Worm (Caenorhabditis elegans) whole organism, L4 larva: Measurements from ENCODE around the gene ncr-2.

Experiments used
- R02D3.7 ChIP-seq: fragments of 150-350 bp; sonication (generic microtip); optimal IDR thresholded peaks from 3 replicates; lab custom pipeline; 2014; ENCODE audit warnings: missing biosample characterization, missing genetic modification characterization
- aha-1 ChIP-seq: fragments of 150-350 bp; peaks from one replicate; lab custom pipeline; 2014; ENCODE audit warnings: missing biosample characterization, missing genetic modification characterization
- fos-1 ChIP-seq: fragments of 150-350 bp; optimal IDR thresholded peaks from 2 replicates; lab custom pipeline; 2014; ENCODE audit warnings: missing biosample characterization, missing genetic modification characterization
- nhr-102 ChIP-seq: sonication (generic microtip); optimal IDR thresholded peaks from 2 replicates; lab custom pipeline; 2016; ENCODE audit warnings: mild to moderate bottlenecking, missing genetic modification characterization, moderate library complexity, missing compliant biosample characterization
- nhr-237 ChIP-seq: sonication (generic microtip); optimal IDR thresholded peaks from 2 replicates; lab custom pipeline; 2017; ENCODE audit warnings: missing biosample characterization, missing genetic modification characterization
- nhr-25 ChIP-seq: sonication (generic microtip); optimal IDR thresholded peaks from 2 replicates; lab custom pipeline; 2017; ENCODE audit warnings: missing genetic modification characterization, mild to moderate bottlenecking, missing compliant biosample characterization, antibody characterized with exemption, moderate library complexity, borderline replicate concordance; ENCODE audit not compliant: insufficient read depth
- nhr-28 ChIP-seq: fragments of 150-350 bp; optimal IDR thresholded peaks from 2 replicates; lab custom pipeline; 2014; ENCODE audit warnings: missing biosample characterization, missing genetic modification characterization
- nhr-41 ChIP-seq: fragments of 200-800 bp; sonication (Bioruptor generic); IDR thresholded peaks from 2 replicates; pipeline ENCODE4 v1.3.6; 2022; ENCODE audit warnings: missing genetic modification reagents, missing genetic modification characterization, missing compliant biosample characterization
- nhr-76 ChIP-seq: fragments of 150-350 bp; optimal IDR thresholded peaks from 2 replicates; lab custom pipeline; 2014; ENCODE audit warnings: missing biosample characterization, missing genetic modification characterization
- unc-130 ChIP-seq: sonication (generic microtip); optimal IDR thresholded peaks from 2 replicates; lab custom pipeline; 2016; ENCODE audit warnings: missing genetic modification reagents, missing genetic modification characterization, missing compliant biosample characterization

- TF ChIP-seq nhr-102 (tag; lab: Kevin White, UChicago) (no peak), fos-1 (tag; lab: Kevin White, UChicago) (no peak), R02D3.7 (tag; lab: Kevin White, UChicago) (no peak), nhr-28 (tag; lab: Kevin White, UChicago) (peak; percentile 88), nhr-41 (no peak), aha-1 (tag; lab: Kevin White, UChicago) (no peak), nhr-237 (tag; lab: Kevin White, UChicago) (no peak), nhr-76 (tag; lab: Kevin White, UChicago) (no peak), unc-130 (GFP tag; lab: Kevin White, UChicago) (no peak), nhr-25 (tag; lab: Kevin White, UChicago) (no peak)
Measured at ce11 chrIII:8237827-8238226, 20.3 kb upstream of the ncr-2 start, which contains the start of gene tsp-2.
